Worm (Caenorhabditis elegans) whole organism, mixed stage, embryonic: ENCODE results near the gene suex-1.

Source experiments
- ces-1 ChIP-seq: fragments of 150-350 bp; optimal IDR thresholded peaks from 2 replicates; lab custom pipeline; 2014; ENCODE audit warnings: missing biosample characterization, missing genetic modification reagents, missing genetic modification characterization
- flh-1 ChIP-seq: fragments of 200-800 bp; sonication (Bioruptor generic); optimal IDR thresholded peaks from 2 replicates; lab custom pipeline; 2018; ENCODE audit warnings: mild to moderate bottlenecking, missing genetic modification characterization, moderate library complexity, missing compliant biosample characterization
- lsy-2 ChIP-seq: fragments of 150-350 bp; optimal IDR thresholded peaks from 2 replicates; lab custom pipeline; 2014; ENCODE audit warnings: missing biosample characterization, missing genetic modification characterization
- nhr-28 ChIP-seq: fragments of 150-350 bp; optimal IDR thresholded peaks from 2 replicates; lab custom pipeline; 2014; ENCODE audit warnings: missing biosample characterization, missing genetic modification characterization
- nhr-76 ChIP-seq: sonication (generic microtip); optimal IDR thresholded peaks from 2 replicates; lab custom pipeline; 2017; ENCODE audit warnings: missing biosample characterization, missing genetic modification characterization
- pha-4 ChIP-seq: fragments of 150-350 bp; optimal IDR thresholded peaks from 2 replicates; lab custom pipeline; 2018; ENCODE audit warnings: missing biosample characterization, missing genetic modification reagents, missing genetic modification characterization
- unc-39 ChIP-seq: fragments of 150-350 bp; optimal IDR thresholded peaks from 2 replicates; lab custom pipeline; 2014; ENCODE audit warnings: missing biosample characterization, missing genetic modification characterization
- ztf-11 ChIP-seq: fragments of 150-350 bp; optimal IDR thresholded peaks from 2 replicates; lab custom pipeline; 2014; ENCODE audit warnings: missing biosample characterization, missing genetic modification characterization

ce11 chrII:5515542-5515941 lies 17.5 kb upstream of the suex-1 start, which contains the start of gene ZK177.3:
- TF ChIP-seq nhr-76 = no peak
- TF ChIP-seq ztf-11 = no peak
- no peak for TF ChIP-seq pha-4
- no peak for TF ChIP-seq lsy-2 (tag; lab: Kevin White, UChicago)
- no peak for TF ChIP-seq unc-39
- no peak for TF ChIP-seq flh-1
- no peak for TF ChIP-seq ces-1
- TF ChIP-seq nhr-28 (tag; lab: Kevin White, UChicago) = no peak
